Worm (Caenorhabditis elegans): ENCODE data around the gene F38A6.5.
A peak's percentile ranks its signal among the peaks of the same experiment; 100 is the strongest.

Gene F38A6.5

DNA sequence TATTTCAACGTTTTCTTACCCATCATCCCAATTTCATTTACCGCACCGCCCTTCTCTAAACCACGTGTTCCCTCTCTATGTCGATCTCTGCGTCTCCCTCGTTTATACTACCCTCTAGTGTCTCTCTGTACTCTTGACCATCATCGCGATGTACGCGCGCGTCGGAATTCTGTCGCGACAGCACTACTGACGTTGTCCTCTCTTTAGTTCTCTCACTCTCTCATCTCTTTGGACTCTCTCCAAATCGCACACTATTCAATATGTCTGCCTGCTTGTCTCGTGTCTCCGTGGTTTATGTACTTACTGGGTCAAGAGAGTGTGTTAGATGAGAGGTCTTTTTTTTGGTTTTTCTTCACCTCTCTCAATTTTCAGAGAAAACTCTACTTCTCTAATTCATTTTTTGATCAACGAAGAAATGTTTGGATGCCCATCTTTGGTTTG is 4.7 kb upstream of the F38A6.5 start (continued):
- TF ChIP-seq unc-86 (tag; optimal IDR thresholded peaks at IDR 0.05) (peak; percentile 99), ces-1 (GFP tag; optimal IDR thresholded peaks at IDR 0.05) (peak; percentile 66), nhr-19 (GFP tag; conservative IDR thresholded peaks at IDR 0.05) (peak; percentile 100), pag-3 (tag; optimal IDR thresholded peaks at IDR 0.05; ENCODE audit: borderline replicate concordance, insufficient read depth) (no peak), Y116A8C.19 (tag; optimal IDR thresholded peaks at IDR 0.05; ENCODE audit: borderline replicate concordance) (peak; percentile 41), rnt-1 (tag; optimal IDR thresholded peaks at IDR 0.05) (peak; percentile 94), lin-14 (GFP tag; optimal IDR thresholded peaks at IDR 0.05) (peak; percentile 100), nhr-84 (tag; optimal IDR thresholded peaks at IDR 0.05) (no peak), zip-4 (GFP tag; optimal IDR thresholded peaks at IDR 0.05) (peak; percentile 91), sox-4 (tag; optimal IDR thresholded peaks at IDR 0.05) (peak; percentile 94), ceh-63 (GFP tag; optimal IDR thresholded peaks at IDR 0.05) (peak; percentile 59), sup-37 (GFP tag; optimal IDR thresholded peaks at IDR 0.05) (peak; percentile 95), C34B4.2 (tag; optimal IDR thresholded peaks at IDR 0.05) (peak; percentile 58), jun-1 (tag; optimal IDR thresholded peaks at IDR 0.05) (peak; percentile 96), ceh-82 (tag; optimal IDR thresholded peaks at IDR 0.05) (peak; percentile 90 to 95 (median 92)), lsy-2 (tag; optimal IDR thresholded peaks at IDR 0.05) (peak; percentile 94 to 95), zag-1 (tag; optimal IDR thresholded peaks at IDR 0.05) (peak; percentile 78), isw-1 (GFP tag; IDR thresholded peaks at IDR 0.05) (peak; percentile 93), pqm-1 (tag; optimal IDR thresholded peaks at IDR 0.05) (peak; percentile 90), vab-15 (tag; optimal IDR thresholded peaks at IDR 0.05) (peak; percentile 84), nhr-237 (tag; optimal IDR thresholded peaks at IDR 0.05) (peak; percentile 94), nhr-76 (tag; optimal IDR thresholded peaks at IDR 0.05) (no peak), irx-1 (tag; optimal IDR thresholded peaks at IDR 0.05) (peak; percentile 94), hlh-17 (GFP tag; optimal IDR thresholded peaks at IDR 0.05; ENCODE audit: borderline replicate concordance) (no peak), tlp-1 (tag; optimal IDR thresholded peaks at IDR 0.05) (no peak), lin-13 (GFP tag; optimal IDR thresholded peaks at IDR 0.05) (peak; percentile 95), unc-130 (tag; optimal IDR thresholded peaks at IDR 0.05) (peak; percentile 98), hpl-2 (GFP tag; optimal IDR thresholded peaks at IDR 0.05) (peak; percentile 92), lir-3 (tag; optimal IDR thresholded peaks at IDR 0.05; ENCODE audit: poor library complexity) (peak; percentile 90), mef-2 (tag; optimal IDR thresholded peaks at IDR 0.05) (peak; percentile 94), nhr-20 (tag; optimal IDR thresholded peaks at IDR 0.05) (peak; percentile 100), xbp-1 (tag; optimal IDR thresholded peaks at IDR 0.05) (peak; percentile 99), egl-27 (tag; optimal IDR thresholded peaks at IDR 0.05) (peak; percentile 41 to 98), ama-1 (optimal IDR thresholded peaks at IDR 0.05) (peak; percentile 75), unc-98 (GFP tag; IDR thresholded peaks at IDR 0.05) (peak; percentile 64; the same call in 1 of the 2 replicates), fkh-8 (tag; optimal IDR thresholded peaks at IDR 0.05) (peak; percentile 100)

DNA sequence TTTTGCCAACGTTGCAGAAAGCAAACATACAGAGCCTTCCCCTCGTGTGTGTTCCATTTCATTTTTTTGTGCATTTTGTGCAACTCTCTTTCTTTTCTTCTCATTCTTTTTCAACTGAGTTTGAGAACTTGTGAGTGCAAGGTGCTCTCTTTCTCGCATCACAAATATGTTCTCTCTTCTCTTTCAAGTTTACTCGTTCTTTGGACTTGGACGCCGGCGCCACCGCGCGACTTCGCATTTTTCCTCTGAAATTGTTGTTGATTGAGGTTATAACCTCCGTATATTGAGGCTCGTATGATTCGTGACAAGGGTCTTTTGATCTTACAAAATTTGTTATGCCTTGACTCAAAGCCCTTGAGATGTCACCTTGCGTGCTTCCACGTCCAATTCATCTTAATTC is 3.2 kb upstream of the F38A6.5 start:
- TF ChIP-seq ztf-4 (tag; optimal IDR thresholded peaks at IDR 0.05) (peak; percentile 30), mef-2 (tag; optimal IDR thresholded peaks at IDR 0.05) (peak; percentile 32), pag-3 (tag; optimal IDR thresholded peaks at IDR 0.05; ENCODE audit: borderline replicate concordance, insufficient read depth) (no peak), dpl-1 (GFP tag; optimal IDR thresholded peaks at IDR 0.05) (peak in 2 of 3 experiments; percentile 5 to 42), fkh-8 (tag; optimal IDR thresholded peaks at IDR 0.05) (peak; percentile 90), elt-2 (tag; optimal IDR thresholded peaks at IDR 0.05) (peak; percentile 29), nhr-20 (tag; optimal IDR thresholded peaks at IDR 0.05) (peak; percentile 88), nhr-19 (GFP tag; conservative IDR thresholded peaks at IDR 0.05) (peak; percentile 97), nhr-237 (tag; optimal IDR thresholded peaks at IDR 0.05) (peak; percentile 69), nhr-85 (tag) (no peak), dsc-1 (tag; optimal IDR thresholded peaks at IDR 0.05) (peak; percentile 26), nhr-90 (tag; optimal IDR thresholded peaks at IDR 0.05; ENCODE audit: poor library complexity) (peak; percentile 35), nhr-77 (tag; optimal IDR thresholded peaks at IDR 0.05) (peak; percentile 72), skn-1 (tag; optimal IDR thresholded peaks at IDR 0.05) (peak; percentile 54), jun-1 (tag; optimal IDR thresholded peaks at IDR 0.05) (peak; percentile 50), pax-3 (tag; optimal IDR thresholded peaks at IDR 0.05) (peak; percentile 29), ceh-8 (GFP tag; optimal IDR thresholded peaks at IDR 0.05) (peak; percentile 23), pqm-1 (tag; optimal IDR thresholded peaks at IDR 0.05) (no peak), grh-1 (GFP tag; IDR thresholded peaks at IDR 0.05) (no peak), egl-13 (tag; optimal IDR thresholded peaks at IDR 0.05) (peak; percentile 37), hlh-17 (GFP tag; optimal IDR thresholded peaks at IDR 0.05; ENCODE audit: borderline replicate concordance) (no peak), ama-1 (optimal IDR thresholded peaks at IDR 0.05) (peak; percentile 46), nhr-47 (tag; optimal IDR thresholded peaks at IDR 0.05) (peak; percentile 70), rnt-1 (tag; optimal IDR thresholded peaks at IDR 0.05) (peak; percentile 55), unc-30 (tag; optimal IDR thresholded peaks at IDR 0.05) (no peak)

Measured in whole organism, L1 larva.